Worm (Caenorhabditis elegans) whole organism, L1 larva: ENCODE measurements around the gene F17C11.13.

Source experiments
- C16A3.4 ChIP-seq: fragments of 150-350 bp; optimal IDR thresholded peaks from 2 replicates; lab custom pipeline; 2014; ENCODE audit warnings: missing biosample characterization, missing genetic modification characterization
- F16B12.6 ChIP-seq: fragments of 150-350 bp; optimal IDR thresholded peaks from 2 replicates; lab custom pipeline; 2014; ENCODE audit warnings: missing biosample characterization, missing genetic modification characterization
- alr-1 ChIP-seq: fragments of 200-800 bp; sonication (Bioruptor generic); optimal IDR thresholded peaks from 2 replicates; lab custom pipeline; 2018; ENCODE audit warnings: borderline replicate concordance, mild to moderate bottlenecking, missing genetic modification characterization, missing compliant biosample characterization
- ama-1 ChIP-seq: fragments of 150-350 bp; optimal IDR thresholded peaks from 2 replicates; lab custom pipeline; 2014
- blmp-1 ChIP-seq: fragments of 150-350 bp; optimal IDR thresholded peaks from 2 replicates; lab custom pipeline; 2014; ENCODE audit warnings: missing biosample characterization, missing genetic modification characterization
- ceh-8 ChIP-seq: fragments of 200-800 bp; sonication (Bioruptor generic); optimal IDR thresholded peaks from 2 replicates; lab custom pipeline; 2018; ENCODE audit warnings: mild to moderate bottlenecking, missing genetic modification characterization, moderate library complexity, missing compliant biosample characterization
- ceh-88 ChIP-seq: fragments of 200-800 bp; sonication (Bioruptor generic); IDR thresholded peaks from 2 replicates; pipeline ENCODE4 v1.3.6; 2022; ENCODE audit warnings: missing genetic modification characterization, missing compliant biosample characterization
- efl-1 ChIP-seq, 4 experiments: fragments of 150-350 bp; optimal IDR thresholded peaks in 3 of 4; peaks in 1 of 4; 1 replicate in 1 of 4; 2 replicates in 3 of 4; lab custom pipeline; 2014; ENCODE audit warnings: missing biosample characterization in 2 of 4, missing genetic modification characterization in 2 of 4, missing genetic modification reagents in 2 of 4
- egl-13 ChIP-seq: sonication (generic microtip); optimal IDR thresholded peaks from 2 replicates; lab custom pipeline; 2016; ENCODE audit warnings: missing genotype, missing genetic modification reagents, missing genetic modification characterization, missing compliant biosample characterization
- elt-2 ChIP-seq: sonication (generic microtip); optimal IDR thresholded peaks from 2 replicates; lab custom pipeline; 2016; ENCODE audit warnings: missing genetic modification characterization, mild to moderate bottlenecking, inconsistent platforms, missing compliant biosample characterization, missing genetic modification reagents
- elt-3 ChIP-seq, 6 experiments: fragments of 150-350 bp in 1 of 6; sonication (generic microtip); optimal IDR thresholded peaks; 2 replicates each; lab custom pipeline; 2017 to 2018; ENCODE audit warnings: missing biosample characterization in 6 of 6, missing genetic modification characterization in 6 of 6, inconsistent platforms in 1 of 6
- ets-5 ChIP-seq: fragments of 200-800 bp; sonication (Bioruptor generic); IDR thresholded peaks from 2 replicates; pipeline ENCODE4 v1.3.6; 2022; ENCODE audit warnings: missing genetic modification characterization, missing compliant biosample characterization
- fkh-8 ChIP-seq: sonication (generic microtip); optimal IDR thresholded peaks from 2 replicates; lab custom pipeline; 2016; ENCODE audit warnings: mild to moderate bottlenecking, missing genetic modification characterization, missing compliant biosample characterization
- fos-1 ChIP-seq: fragments of 150-350 bp; optimal IDR thresholded peaks from 2 replicates; lab custom pipeline; 2014; ENCODE audit warnings: missing biosample characterization, missing genetic modification characterization
- hlh-17 ChIP-seq: fragments of 200-800 bp; sonication (Bioruptor generic); optimal IDR thresholded peaks from 2 replicates; lab custom pipeline; 2018; ENCODE audit warnings: missing genetic modification characterization, mild to moderate bottlenecking, missing compliant biosample characterization, moderate library complexity, borderline replicate concordance
- hpl-2 ChIP-seq: fragments of 150-350 bp; optimal IDR thresholded peaks from 2 replicates; lab custom pipeline; 2014; ENCODE audit warnings: missing biosample characterization, missing genetic modification reagents, missing genetic modification characterization
- irx-1 ChIP-seq: sonication (generic microtip); optimal IDR thresholded peaks from 2 replicates; lab custom pipeline; 2016; ENCODE audit warnings: missing genetic modification characterization, missing compliant biosample characterization
- isw-1 ChIP-seq: fragments of 200-800 bp; sonication (Bioruptor generic); IDR thresholded peaks from 2 replicates; pipeline ENCODE4 v1.3.6; 2022; ENCODE audit warnings: missing genetic modification characterization, missing compliant biosample characterization
- jun-1 ChIP-seq: fragments of 150-350 bp; optimal IDR thresholded peaks from 2 replicates; lab custom pipeline; 2014; ENCODE audit warnings: missing biosample characterization, missing genetic modification reagents, missing genetic modification characterization
- lin-14 ChIP-seq: fragments of 200-800 bp; sonication (Bioruptor generic); optimal IDR thresholded peaks from 2 replicates; lab custom pipeline; 2018; ENCODE audit warnings: mild to moderate bottlenecking, missing genetic modification characterization, moderate library complexity, missing compliant biosample characterization
- lin-15B ChIP-seq: fragments of 150-350 bp; sonication (generic microtip); optimal IDR thresholded peaks from 3 replicates; lab custom pipeline; 2014; ENCODE audit warnings: missing biosample characterization, missing genetic modification characterization
- lir-3 ChIP-seq: sonication (generic microtip); optimal IDR thresholded peaks from 2 replicates; lab custom pipeline; 2016; ENCODE audit warnings: mild to moderate bottlenecking, missing genetic modification characterization, moderate library complexity, missing compliant biosample characterization; ENCODE audit not compliant: poor library complexity
- lsy-2 ChIP-seq, 2 experiments: fragments of 150-350 bp; optimal IDR thresholded peaks; 2 replicates each; lab custom pipeline; 2014; ENCODE audit warnings: missing biosample characterization in 2 of 2, missing genetic modification characterization in 2 of 2
- nhr-11 ChIP-seq: fragments of 150-350 bp; optimal IDR thresholded peaks from 2 replicates; lab custom pipeline; 2014; ENCODE audit warnings: missing biosample characterization, missing genetic modification characterization
- nhr-12 ChIP-seq: sonication (generic microtip); optimal IDR thresholded peaks from 2 replicates; lab custom pipeline; 2017; ENCODE audit warnings: missing biosample characterization, missing genetic modification characterization
- nhr-19 ChIP-seq: fragments of 200-800 bp; sonication (Bioruptor generic); conservative IDR thresholded peaks from 2 replicates; pipeline ENCODE4 v1.3.6; 2022; ENCODE audit warnings: missing genetic modification characterization, missing compliant biosample characterization
- nhr-237 ChIP-seq: fragments of 150-350 bp; optimal IDR thresholded peaks from 2 replicates; lab custom pipeline; 2014; ENCODE audit warnings: missing biosample characterization, missing genetic modification characterization
- nhr-28 ChIP-seq: fragments of 150-350 bp; optimal IDR thresholded peaks from 2 replicates; lab custom pipeline; 2014; ENCODE audit warnings: missing biosample characterization, missing genetic modification characterization
- nhr-71 ChIP-seq: sonication (generic microtip); optimal IDR thresholded peaks from 2 replicates; lab custom pipeline; 2016; ENCODE audit warnings: mild to moderate bottlenecking, missing genetic modification characterization, moderate library complexity, missing compliant biosample characterization
- nhr-85 ChIP-seq: sonication (generic microtip); peaks from one replicate; lab custom pipeline; 2016; ENCODE audit warnings: missing genetic modification characterization, inconsistent platforms, missing compliant biosample characterization
- pag-3 ChIP-seq: sonication (generic microtip); optimal IDR thresholded peaks from 2 replicates; lab custom pipeline; 2017; ENCODE audit warnings: missing genetic modification characterization, mild to moderate bottlenecking, missing compliant biosample characterization, antibody characterized with exemption, borderline replicate concordance; ENCODE audit not compliant: insufficient read depth
- pax-3 ChIP-seq: fragments of 200-800 bp; sonication (Bioruptor generic); optimal IDR thresholded peaks from 2 replicates; lab custom pipeline; 2018; ENCODE audit warnings: mild to moderate bottlenecking, missing genetic modification characterization, moderate library complexity, missing compliant biosample characterization
- pqm-1 ChIP-seq: sonication (generic microtip); optimal IDR thresholded peaks from 3 replicates; lab custom pipeline; 2017; ENCODE audit warnings: missing biosample characterization, missing genetic modification characterization
- snpc-4 ChIP-seq: fragments of 150-350 bp; optimal IDR thresholded peaks from 2 replicates; lab custom pipeline; 2014; ENCODE audit warnings: missing biosample characterization, missing genetic modification characterization
- snu-23 ChIP-seq: sonication (generic microtip); optimal IDR thresholded peaks from 2 replicates; lab custom pipeline; 2016; ENCODE audit warnings: missing genetic modification characterization, missing compliant biosample characterization
- sup-37 ChIP-seq: fragments of 200-800 bp; sonication (Bioruptor generic); optimal IDR thresholded peaks from 2 replicates; lab custom pipeline; 2018; ENCODE audit warnings: mild to moderate bottlenecking, missing genetic modification characterization, missing compliant biosample characterization
- vab-15 ChIP-seq: sonication (generic microtip); optimal IDR thresholded peaks from 2 replicates; lab custom pipeline; 2017; ENCODE audit warnings: missing genotype, mild to moderate bottlenecking, missing genetic modification characterization, missing compliant biosample characterization
- xbp-1 ChIP-seq: sonication (generic microtip); optimal IDR thresholded peaks from 2 replicates; lab custom pipeline; 2016; ENCODE audit warnings: missing genetic modification characterization, missing compliant biosample characterization
- zag-1 ChIP-seq: fragments of 150-350 bp; optimal IDR thresholded peaks from 2 replicates; lab custom pipeline; 2014; ENCODE audit warnings: missing biosample characterization, missing genetic modification characterization
- ztf-4 ChIP-seq: fragments of 150-350 bp; optimal IDR thresholded peaks from 2 replicates; lab custom pipeline; 2014; ENCODE audit warnings: missing biosample characterization, missing genetic modification characterization

The F17C11.13 gene

ce11 chrV:10967594-10968273, 12.0 kb downstream of the F17C11.13 start:
- TF ChIP-seq lsy-2 (tag; optimal IDR thresholded peaks at IDR 0.05; lab: Kevin White, UChicago) (peak in 1 of 2 experiments; percentile 27), C16A3.4 (tag; lab: Kevin White, UChicago) (no peak), hlh-17 (GFP tag; lab: Kevin White, UChicago) (no peak), alr-1 (tag; lab: Kevin White, UChicago) (no peak), pax-3 (tag; lab: Kevin White, UChicago) (no peak), F16B12.6 (tag; lab: Kevin White, UChicago) (no peak), efl-1 (optimal IDR thresholded peaks at IDR 0.05; lab: Kevin White, UChicago) (no peak), efl-1 (GFP tag; optimal IDR thresholded peaks at IDR 0.05 in 1 of 2; lab: Kevin White, UChicago) (peak in 1 of 2 experiments; percentile 24), ztf-4 (tag; lab: Kevin White, UChicago) (no peak), nhr-85 (tag; lab: Kevin White, UChicago) (peak; percentile 4), lin-15B (tag; lab: Kevin White, UChicago) (no peak), nhr-237 (tag; lab: Kevin White, UChicago) (no peak)

- TF ChIP-seq efl-1 (optimal IDR thresholded peaks at IDR 0.05; lab: Kevin White, UChicago) (no peak), efl-1 (GFP tag; optimal IDR thresholded peaks at IDR 0.05 in 1 of 2; lab: Kevin White, UChicago) (peak in 1 of 2 experiments; percentile 58), isw-1 (GFP tag; lab: Robert Waterston, UW) (no peak)
- TF ChIP-seq, all 84 proteins: peak for 1
These were observed 14.3 kb downstream of the F17C11.13 start, which contains the start of gene F17C11.22 for ce11 chrV:10970070-10970469. TSS of gene F17C11.22 (minus strand) at chrV:10970170.

ce11 chrV:10970930-10971329, 15.2 kb downstream of the F17C11.13 start:
- TF ChIP-seq jun-1 (tag; lab: Kevin White, UChicago) (no peak), nhr-19 (no peak), lir-3 (tag; lab: Kevin White, UChicago) (no peak), ceh-88 (GFP tag; lab: Robert Waterston, UW) (no peak), C16A3.4 (tag; lab: Kevin White, UChicago) (no peak), elt-2 (tag; lab: Kevin White, UChicago) (no peak), vab-15 (tag; lab: Kevin White, UChicago) (no peak), sup-37 (GFP tag; lab: Kevin White, UChicago) (no peak), elt-3 (tag; optimal IDR thresholded peaks at IDR 0.05; lab: Kevin White, UChicago) (peak in 1 of 6 experiments; percentile 10), nhr-28 (tag; lab: Kevin White, UChicago) (no peak), nhr-12 (tag; lab: Kevin White, UChicago) (no peak), egl-13 (tag; lab: Kevin White, UChicago) (no peak), xbp-1 (tag; lab: Kevin White, UChicago) (no peak), isw-1 (GFP tag; lab: Robert Waterston, UW) (no peak), irx-1 (no peak), nhr-85 (tag; lab: Kevin White, UChicago) (peak; percentile 23), blmp-1 (tag; lab: Kevin White, UChicago) (peak; percentile 90), ceh-8 (GFP tag; lab: Kevin White, UChicago) (no peak), nhr-237 (tag; lab: Kevin White, UChicago) (no peak), pag-3 (tag; lab: Kevin White, UChicago) (no peak), fos-1 (tag; lab: Kevin White, UChicago) (no peak), ets-5 (GFP tag; lab: Robert Waterston, UW) (no peak), hlh-17 (GFP tag; lab: Kevin White, UChicago) (no peak), fkh-8 (tag; lab: Kevin White, UChicago) (no peak), snpc-4 (tag; lab: Kevin White, UChicago) (no peak), hpl-2 (GFP tag; lab: Kevin White, UChicago) (no peak)

- no peak for TF ChIP-seq nhr-71 (tag; lab: Kevin White, UChicago)
- TF ChIP-seq ets-5 (GFP tag; lab: Robert Waterston, UW) = no peak
- TF ChIP-seq nhr-11 (tag; lab: Kevin White, UChicago) = no peak
- no peak for TF ChIP-seq zag-1 (tag; lab: Kevin White, UChicago)
- TF ChIP-seq jun-1 (tag; lab: Kevin White, UChicago) = no peak
- no peak for TF ChIP-seq snu-23 (GFP tag; lab: Kevin White, UChicago)
- no peak for TF ChIP-seq C16A3.4 (tag; lab: Kevin White, UChicago)
- no peak for TF ChIP-seq lin-14 (GFP tag; lab: Kevin White, UChicago)
- no peak for TF ChIP-seq ama-1 (lab: Kevin White, UChicago)
- TF ChIP-seq pqm-1 (tag; lab: Kevin White, UChicago) = no peak
These were observed 19.4 kb downstream of the F17C11.13 start for ce11 chrV:10975091-10975490.
